Fruit fly (Drosophila melanogaster) whole organism, embryonic: ENCODE results near the gene CG11449.

Experiments
- ATbp ChIP-seq: fragments of 200-800 bp; sonication (Bioruptor generic); optimal IDR thresholded peaks from 2 replicates; lab custom pipeline; 2017; ENCODE audit warnings: missing biosample characterization, mild to moderate bottlenecking, missing genetic modification characterization, missing genetic modification reagents
- Blimp-1 ChIP-seq: fragments of 200-800 bp; sonication (Bioruptor generic); optimal IDR thresholded peaks from 3 replicates; lab custom pipeline; 2018; ENCODE audit warnings: missing biosample characterization, missing genetic modification characterization, mild to moderate bottlenecking, moderate library complexity, missing genetic modification reagents
- CG12659 ChIP-seq: fragments of 200-800 bp; sonication (Bioruptor generic); optimal IDR thresholded peaks from 3 replicates; lab custom pipeline; 2017; ENCODE audit warnings: mild to moderate bottlenecking, missing biosample characterization, missing genetic modification reagents, missing genetic modification characterization
- CG2712 ChIP-seq: fragments of 200-800 bp; optimal IDR thresholded peaks from 3 replicates; lab custom pipeline; 2019; ENCODE audit warnings: missing biosample characterization, mild to moderate bottlenecking, missing genetic modification characterization, moderate library complexity
- CG2889 ChIP-seq: fragments of 200-800 bp; sonication (Bioruptor generic); IDR thresholded peaks from 3 replicates; pipeline ENCODE4 v1.3.6; 2022; ENCODE audit warnings: missing biosample characterization, missing genetic modification characterization
- CG30020 ChIP-seq: fragments of 200-800 bp; optimal IDR thresholded peaks from 2 replicates; lab custom pipeline; 2019; ENCODE audit warnings: missing biosample characterization, mild to moderate bottlenecking, missing genetic modification characterization, moderate library complexity
- CG30403 ChIP-seq: fragments of 200-800 bp; sonication (Bioruptor generic); optimal IDR thresholded peaks from 3 replicates; lab custom pipeline; 2016; ENCODE audit warnings: missing biosample characterization, missing genetic modification characterization
- CG8281 ChIP-seq: fragments of 200-800 bp; sonication (Bioruptor generic); optimal IDR thresholded peaks from 2 replicates; lab custom pipeline; 2018; ENCODE audit warnings: missing biosample characterization, mild to moderate bottlenecking, missing genetic modification characterization, moderate library complexity
- CG8478 ChIP-seq: fragments of >200 bp; optimal IDR thresholded peaks from 2 replicates; lab custom pipeline; 2018
- Drgx ChIP-seq: fragments of 200-800 bp; sonication (Bioruptor generic); IDR thresholded peaks from 2 replicates; pipeline ENCODE4 v1.3.6; 2022; ENCODE audit warnings: missing biosample characterization, missing genetic modification characterization
- Hr78 ChIP-seq, 2 experiments: fragments of 200-800 bp in 1 of 2; fragments of >200 bp in 1 of 2; sonication (Bioruptor generic) in 1 of 2; optimal IDR thresholded peaks; 2 replicates each; lab custom pipeline; 2017 to 2019; ENCODE audit warnings: missing biosample characterization in 2 of 2, missing genetic modification characterization in 2 of 2, mild to moderate bottlenecking in 1 of 2, moderate library complexity in 1 of 2
- Hsf ChIP-seq: fragments of 200-800 bp; sonication (Bioruptor generic); optimal IDR thresholded peaks from 3 replicates; lab custom pipeline; 2016; ENCODE audit warnings: missing biosample characterization, missing genetic modification characterization
- Vsx1 ChIP-seq: fragments of 200-800 bp; sonication (Bioruptor generic); optimal IDR thresholded peaks from 2 replicates; lab custom pipeline; 2017; ENCODE audit warnings: missing biosample characterization, mild to moderate bottlenecking, missing genetic modification characterization, missing genetic modification reagents
- ac ChIP-seq: fragments of 200-800 bp; sonication (Bioruptor generic); optimal IDR thresholded peaks from 3 replicates; lab custom pipeline; 2017; ENCODE audit warnings: missing biosample characterization, mild to moderate bottlenecking, missing genetic modification characterization
- bsh ChIP-seq, 2 experiments: fragments of 200-800 bp; sonication (Bioruptor generic); optimal IDR thresholded peaks; 2 replicates each; lab custom pipeline; 2017 to 2018; ENCODE audit warnings: mild to moderate bottlenecking in 2 of 2, missing biosample characterization in 2 of 2, missing genetic modification characterization in 2 of 2, moderate library complexity in 1 of 2
- chm ChIP-seq: fragments of 200-800 bp; sonication (Bioruptor generic); IDR thresholded peaks from 2 replicates; pipeline ENCODE4 v1.3.6; 2022; ENCODE audit warnings: missing biosample characterization, missing genetic modification characterization
- crol ChIP-seq: fragments of 200-800 bp; sonication (Bioruptor generic); IDR thresholded peaks from 2 replicates; pipeline ENCODE4 v1.3.6; 2022; ENCODE audit warnings: missing biosample characterization, missing genetic modification characterization
- ewg ChIP-seq: fragments of 200-800 bp; sonication (Bioruptor generic); optimal IDR thresholded peaks from 3 replicates; lab custom pipeline; 2017; ENCODE audit warnings: mild to moderate bottlenecking, missing biosample characterization, missing genetic modification reagents, missing genetic modification characterization
- grn ChIP-seq: fragments of 200-800 bp; sonication (Bioruptor generic); optimal IDR thresholded peaks from 3 replicates; lab custom pipeline; 2017; ENCODE audit warnings: missing biosample characterization, missing genetic modification characterization
- lov ChIP-seq, 2 experiments: fragments of 200-800 bp in 1 of 2; fragments of >200 bp in 1 of 2; sonication (Bioruptor generic) in 1 of 2; IDR thresholded peaks in 1 of 2; optimal IDR thresholded peaks in 1 of 2; 2 replicates in 1 of 2; 3 replicates in 1 of 2; pipeline versions ENCODE4 v1.3.6 to Lab custom; 2017 to 2022; ENCODE audit warnings: missing biosample characterization in 1 of 2, missing genetic modification characterization in 1 of 2
- nerfin-1 ChIP-seq: fragments of 200-800 bp; sonication (Bioruptor generic); optimal IDR thresholded peaks from 3 replicates; lab custom pipeline; 2019; ENCODE audit warnings: missing biosample characterization, mild to moderate bottlenecking, missing genetic modification characterization, moderate library complexity
- nerfin-2 ChIP-seq: fragments of 200-800 bp; sonication (Bioruptor generic); IDR thresholded peaks from 2 replicates; pipeline ENCODE4 v1.3.6; 2022; ENCODE audit warnings: missing biosample characterization, missing genetic modification characterization; ENCODE audit not compliant: partially characterized antibody
- nom ChIP-seq: fragments of 200-800 bp; sonication (Bioruptor generic); optimal IDR thresholded peaks from 2 replicates; lab custom pipeline; 2017; ENCODE audit warnings: missing biosample characterization, missing genetic modification characterization, mild to moderate bottlenecking, moderate library complexity, missing genetic modification reagents
- phol ChIP-seq: fragments of 200-800 bp; sonication (Bioruptor generic); optimal IDR thresholded peaks from 3 replicates; lab custom pipeline; 2018; ENCODE audit warnings: missing biosample characterization, mild to moderate bottlenecking, missing genetic modification characterization, moderate library complexity
- ro ChIP-seq: fragments of 200-800 bp; sonication (Bioruptor generic); IDR thresholded peaks from 2 replicates; pipeline ENCODE4 v1.3.6; 2022; ENCODE audit warnings: missing biosample characterization, missing genetic modification characterization
- sd ChIP-seq: fragments of 200-800 bp; sonication (Bioruptor generic); optimal IDR thresholded peaks from 3 replicates; lab custom pipeline; 2018; ENCODE audit warnings: missing biosample characterization, mild to moderate bottlenecking, missing genetic modification characterization, moderate library complexity
- seq ChIP-seq: fragments of 200-800 bp; sonication (Bioruptor generic); IDR thresholded peaks from 2 replicates; pipeline ENCODE4 v1.3.6; 2022; ENCODE audit warnings: missing biosample characterization, missing genetic modification characterization
- shn ChIP-seq: fragments of 200-800 bp; sonication (Bioruptor generic); optimal IDR thresholded peaks from 3 replicates; lab custom pipeline; 2016; ENCODE audit warnings: missing biosample characterization, missing genetic modification characterization
- sqz ChIP-seq: fragments of 200-800 bp; sonication (Bioruptor generic); optimal IDR thresholded peaks from 3 replicates; lab custom pipeline; 2018; ENCODE audit warnings: missing biosample characterization, mild to moderate bottlenecking, missing genetic modification characterization
- tll ChIP-seq, 2 experiments: fragments of 200-800 bp in 1 of 2; fragments of >200 bp in 1 of 2; sonication (Bioruptor generic) in 1 of 2; optimal IDR thresholded peaks; 2 replicates each; lab custom pipeline; 2017 to 2019; ENCODE audit warnings: missing biosample characterization in 2 of 2, missing genetic modification characterization in 2 of 2, mild to moderate bottlenecking in 1 of 2, moderate library complexity in 1 of 2
- wor ChIP-seq: fragments of 200-800 bp; sonication (Bioruptor generic); IDR thresholded peaks from 2 replicates; pipeline ENCODE4 v1.3.6; 2022; ENCODE audit warnings: missing biosample characterization, missing genetic modification characterization
- zen ChIP-seq: fragments of 200-800 bp; sonication (Bioruptor generic); optimal IDR thresholded peaks from 3 replicates; lab custom pipeline; 2018; ENCODE audit warnings: missing biosample characterization, mild to moderate bottlenecking, missing genetic modification characterization, moderate library complexity

CG11449 gene

DNA sequence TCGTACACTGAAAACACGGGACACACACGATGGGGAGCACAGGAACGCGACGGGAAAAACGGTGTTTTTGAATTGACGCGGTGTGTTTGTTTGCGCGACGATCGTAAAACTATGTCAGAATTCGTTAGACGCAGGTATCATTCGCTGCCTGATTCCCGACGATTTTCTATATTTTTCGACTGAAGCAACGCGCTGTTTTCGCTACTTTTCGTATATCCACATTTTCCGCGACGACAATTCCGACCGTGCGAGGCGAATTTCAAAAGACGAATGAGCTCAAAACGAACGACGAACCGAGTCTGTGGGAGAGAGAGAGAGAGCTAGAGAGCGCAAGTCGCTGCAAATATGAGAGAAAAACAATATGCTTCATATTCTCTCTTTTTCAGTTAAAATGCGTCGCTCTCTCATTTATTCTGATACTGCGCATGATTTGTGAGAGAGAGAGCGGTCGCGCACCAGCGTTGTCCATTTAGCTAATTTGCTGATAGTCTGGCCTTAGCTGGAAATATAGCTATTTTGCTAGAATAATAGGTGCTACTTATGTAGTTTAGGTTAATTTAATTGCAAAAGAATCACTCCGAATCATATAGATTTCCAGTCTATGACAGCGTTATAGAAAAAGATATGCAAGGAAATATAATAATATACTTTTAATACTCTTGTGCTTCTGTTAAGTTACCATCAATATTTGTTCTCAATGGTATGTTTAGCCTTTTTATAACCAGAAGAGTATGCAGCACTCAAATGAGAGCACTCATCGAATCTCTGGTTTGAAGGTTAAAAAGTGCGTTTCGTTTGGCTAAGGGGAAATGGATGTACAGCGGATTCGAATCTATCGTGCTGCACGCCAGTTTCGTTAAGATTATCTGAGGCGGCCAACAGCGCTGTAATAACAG, 46.3 kb upstream of the CG11449 start, which contains the start of gene Ten-m (continued):
- TF ChIP-seq zen = no peak
- TF ChIP-seq Vsx1 (GFP tag; lab: Kevin White, UChicago) = peak; percentile 23
- peak; percentile 11 for TF ChIP-seq Hsf
- peak; percentile 16 for TF ChIP-seq CG12659 (GFP tag; lab: Kevin White, UChicago)
- TF ChIP-seq phol (tag; lab: Kevin White, UChicago) = peak; percentile 18
- TF ChIP-seq nerfin-2 = 0 out of 2 replicates have a peak, but pooled peaks have one; percentile 55
- TF ChIP-seq ewg = peak; percentile 95
- peak; percentile 42 for TF ChIP-seq CG30020
- TF ChIP-seq CG2712 (tag; lab: Kevin White, UChicago) = peak; percentile 41
- TF ChIP-seq seq (GFP tag; lab: Robert Waterston, UW) = no peak
- TF ChIP-seq CG8478 (lab: Kevin White, UChicago) = no peak
- no peak for TF ChIP-seq lov (optimal IDR thresholded peaks at IDR 0.05; lab: Kevin White, UChicago)
- no peak for TF ChIP-seq lov (GFP tag; IDR thresholded peaks at IDR 0.05; lab: Robert Waterston, UW)
- TF ChIP-seq tll (GFP tag; optimal IDR thresholded peaks at IDR 0.05; lab: Kevin White, UChicago) = peak; percentile 18 to 22
- TF ChIP-seq, all 482 proteins: peak for 199

DNA sequence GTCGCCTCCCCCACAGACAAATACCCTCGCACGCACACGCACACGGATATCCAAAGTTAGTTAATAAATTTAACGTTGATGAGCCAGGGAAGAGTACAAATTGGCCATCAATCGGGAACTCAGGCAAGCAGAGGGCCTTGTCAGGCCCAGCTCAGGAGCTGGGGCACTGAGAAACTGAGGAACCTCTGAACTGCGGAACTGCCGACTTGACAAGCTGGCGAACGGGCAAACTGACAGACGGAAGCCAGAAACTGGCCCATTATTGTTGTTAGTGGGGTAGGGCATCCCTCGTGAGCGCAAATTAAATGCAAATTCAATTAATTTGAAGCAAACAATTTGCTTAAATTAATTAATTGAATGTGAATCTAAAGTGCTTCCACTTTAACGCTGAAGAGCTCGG, 38.1 kb upstream of the CG11449 start:
- TF ChIP-seq ATbp (no peak), CG8281 (peak; percentile 91)

DNA sequence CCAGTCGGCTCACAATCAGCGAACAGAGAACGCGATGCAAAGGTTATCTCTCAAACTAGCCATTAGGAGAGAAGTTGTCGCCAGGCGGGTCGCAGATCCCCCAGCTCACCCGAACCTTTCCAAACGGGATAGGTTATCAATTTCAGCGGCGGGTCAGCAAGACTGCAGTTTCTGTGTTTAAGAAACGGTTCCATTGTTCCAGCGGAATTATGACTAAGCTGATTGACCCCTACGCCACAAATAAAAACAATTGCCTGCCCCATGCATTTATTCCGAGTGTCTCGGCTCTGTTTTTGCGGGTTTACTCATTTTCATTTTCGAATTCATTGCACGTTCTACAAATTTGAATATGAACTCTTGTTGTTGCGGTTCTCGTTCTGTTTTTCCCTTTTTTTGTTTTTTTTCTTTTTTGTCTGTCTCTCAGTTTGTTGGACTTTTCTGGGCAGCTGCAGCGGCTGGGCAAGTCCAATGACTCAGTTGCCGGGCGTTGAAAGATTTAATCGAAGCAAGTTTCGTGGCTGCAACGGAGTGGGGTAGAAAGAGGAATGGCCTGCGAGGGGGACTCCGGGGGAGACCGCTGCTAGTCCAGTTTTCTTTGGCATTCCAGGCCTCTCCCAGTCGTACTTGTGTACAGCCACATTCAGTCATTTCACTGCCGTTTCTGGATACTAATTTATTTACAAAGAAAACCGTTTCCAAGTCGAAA, 33.4 kb upstream of the CG11449 start:
- TF ChIP-seq bsh (GFP tag; optimal IDR thresholded peaks at IDR 0.05; lab: Kevin White, UChicago) (peak in 1 of 2 experiments; percentile 6), Hr78 (GFP tag; optimal IDR thresholded peaks at IDR 0.05; lab: Kevin White, UChicago) (peak in 1 of 2 experiments; percentile 87), chm (GFP tag; lab: Robert Waterston, UW) (no peak), shn (GFP tag; lab: Kevin White, UChicago) (no peak), crol (peak; percentile 77), ro (GFP tag; lab: Robert Waterston, UW) (no peak), sd (tag; lab: Kevin White, UChicago) (peak; percentile 57), nerfin-1 (no peak), sqz (GFP tag; lab: Kevin White, UChicago) (peak; percentile 21), CG2889 (GFP tag; lab: Robert Waterston, UW) (no peak), CG30403 (no peak), wor (GFP tag; lab: Robert Waterston, UW) (no peak), grn (peak; percentile 25), Drgx (GFP tag; lab: Robert Waterston, UW) (0 out of 2 replicates have a peak, but pooled peaks have one; percentile 13), ac (GFP tag; lab: Kevin White, UChicago) (no peak), nom (GFP tag; lab: Kevin White, UChicago) (peak; percentile 88), Blimp-1 (GFP tag; lab: Kevin White, UChicago) (peak; percentile 35)
- TF ChIP-seq, all 482 proteins: peak for 9
